Worm (Caenorhabditis elegans): Measurements from ENCODE around the gene gpa-6.

- no peak for TF ChIP-seq ets-4 (tag; optimal IDR thresholded peaks at IDR 0.05)
- no peak for TF ChIP-seq pha-2 (tag; optimal IDR thresholded peaks at IDR 0.05)
- TF ChIP-seq unc-86 (tag; optimal IDR thresholded peaks at IDR 0.05) = no peak
- TF ChIP-seq ceh-31 (tag; optimal IDR thresholded peaks at IDR 0.05) = no peak
- no peak for TF ChIP-seq sox-4 (tag; optimal IDR thresholded peaks at IDR 0.05)
- TF ChIP-seq sox-2 (GFP tag; IDR thresholded peaks at IDR 0.05) = no peak
- TF ChIP-seq ama-1 (optimal IDR thresholded peaks at IDR 0.05) = no peak
- TF ChIP-seq lin-11 (tag; optimal IDR thresholded peaks at IDR 0.05) = no peak
- TF ChIP-seq hlh-30 (tag; optimal IDR thresholded peaks at IDR 0.05; ENCODE audit: insufficient read depth) = no peak
- TF ChIP-seq ceh-6 (GFP tag; optimal IDR thresholded peaks at IDR 0.05) = no peak
- no peak for TF ChIP-seq fax-1 (tag; optimal IDR thresholded peaks at IDR 0.05)
- TF ChIP-seq ahr-1 (tag; optimal IDR thresholded peaks at IDR 0.05) = no peak
Observed at ce11 chrX:13217940-13218339, 26.9 kb downstream of the gpa-6 start.

Measured in whole organism, late embryonic.